Fruit fly (Drosophila melanogaster) whole organism, embryonic: ENCODE measurements around the gene CG43401.

ENCODE experiments used
- Bgb ChIP-seq: fragments of 200-800 bp; sonication (Bioruptor generic); IDR thresholded peaks from 2 replicates; pipeline ENCODE4 v1.3.6; 2022; ENCODE audit warnings: missing biosample characterization, missing genetic modification characterization; ENCODE audit not compliant: partially characterized antibody
- CG10267 ChIP-seq: fragments of 200-800 bp; sonication (Bioruptor generic); optimal IDR thresholded peaks from 2 replicates; lab custom pipeline; 2018; ENCODE audit warnings: missing biosample characterization, mild to moderate bottlenecking, missing genetic modification characterization, moderate library complexity
- CG10366 ChIP-seq: fragments of 200-800 bp; sonication (Bioruptor generic); IDR thresholded peaks from 2 replicates; pipeline ENCODE4 v1.3.6; 2022; ENCODE audit warnings: missing biosample characterization, missing genetic modification characterization
- CG11398 ChIP-seq: fragments of 200-800 bp; sonication (Bioruptor generic); optimal IDR thresholded peaks from 2 replicates; lab custom pipeline; 2016; ENCODE audit warnings: missing biosample characterization, missing genetic modification characterization
- CG12391 ChIP-seq: fragments of 200-800 bp; sonication (Bioruptor generic); optimal IDR thresholded peaks from 3 replicates; lab custom pipeline; 2018; ENCODE audit warnings: missing biosample characterization, mild to moderate bottlenecking, missing genetic modification characterization, moderate library complexity
- CG13123 ChIP-seq: fragments of 200-800 bp; sonication (Bioruptor generic); optimal IDR thresholded peaks from 2 replicates; lab custom pipeline; 2016; ENCODE audit warnings: missing biosample characterization, missing genetic modification characterization
- CG15269 ChIP-seq: fragments of 200-800 bp; sonication (Bioruptor generic); optimal IDR thresholded peaks from 2 replicates; lab custom pipeline; 2018; ENCODE audit warnings: missing biosample characterization, mild to moderate bottlenecking, missing genetic modification characterization, moderate library complexity
- CG17385 ChIP-seq: fragments of 200-800 bp; sonication (Bioruptor generic); optimal IDR thresholded peaks from 3 replicates; lab custom pipeline; 2018; ENCODE audit warnings: missing biosample characterization, mild to moderate bottlenecking, missing genetic modification characterization
- CG1832 ChIP-seq: fragments of 200-800 bp; sonication (Bioruptor generic); optimal IDR thresholded peaks from 2 replicates; lab custom pipeline; 2017; ENCODE audit warnings: missing biosample characterization, mild to moderate bottlenecking, missing genetic modification characterization, inconsistent platforms
- CG2129 ChIP-seq: fragments of 200-800 bp; sonication (Bioruptor generic); IDR thresholded peaks from 2 replicates; pipeline ENCODE4 v1.3.6; 2022; ENCODE audit warnings: missing biosample characterization, missing genetic modification characterization; ENCODE audit not compliant: partially characterized antibody
- CG2199 ChIP-seq: fragments of 200-800 bp; sonication (Bioruptor generic); IDR thresholded peaks from 3 replicates; pipeline ENCODE4 v1.3.6; 2022; ENCODE audit warnings: missing biosample characterization, missing genetic modification characterization
- CG30431 ChIP-seq: fragments of 200-800 bp; sonication (Bioruptor generic); optimal IDR thresholded peaks from 2 replicates; lab custom pipeline; 2017; ENCODE audit warnings: missing biosample characterization, missing genetic modification characterization
- CG3407 ChIP-seq: fragments of 200-800 bp; sonication (Bioruptor generic); optimal IDR thresholded peaks from 2 replicates; lab custom pipeline; 2018; ENCODE audit warnings: missing biosample characterization, mild to moderate bottlenecking, missing genetic modification characterization
- CG4404 ChIP-seq: fragments of 200-800 bp; sonication (Bioruptor generic); IDR thresholded peaks from 2 replicates; pipeline ENCODE4 v1.3.6; 2022; ENCODE audit warnings: missing biosample characterization, missing genetic modification characterization
- CG4707 ChIP-seq: fragments of 200-800 bp; sonication (Bioruptor generic); optimal IDR thresholded peaks from 2 replicates; lab custom pipeline; 2018; ENCODE audit warnings: missing biosample characterization, mild to moderate bottlenecking, missing genetic modification characterization, moderate library complexity
- CG4730 ChIP-seq: fragments of 200-800 bp; sonication (Bioruptor generic); IDR thresholded peaks from 2 replicates; pipeline ENCODE4 v1.3.6; 2022; ENCODE audit warnings: missing biosample characterization, missing genetic modification characterization
- CG6254 ChIP-seq: fragments of 200-800 bp; sonication (Bioruptor generic); optimal IDR thresholded peaks from 3 replicates; lab custom pipeline; 2017; ENCODE audit warnings: mild to moderate bottlenecking, missing biosample characterization, missing genetic modification reagents, missing genetic modification characterization
- CG6813 ChIP-seq: fragments of 200-800 bp; sonication (Bioruptor generic); optimal IDR thresholded peaks from 2 replicates; lab custom pipeline; 2017; ENCODE audit warnings: missing biosample characterization, missing genetic modification characterization, mild to moderate bottlenecking, moderate library complexity, missing genetic modification reagents
- CG7963 ChIP-seq: fragments of 200-800 bp; sonication (Bioruptor generic); IDR thresholded peaks from 3 replicates; pipeline ENCODE4 v1.3.6; 2022; ENCODE audit warnings: missing biosample characterization, missing genetic modification characterization; ENCODE audit not compliant: partially characterized antibody
- CG9817 ChIP-seq: fragments of 200-800 bp; sonication (Bioruptor generic); optimal IDR thresholded peaks from 2 replicates; lab custom pipeline; 2018; ENCODE audit warnings: missing biosample characterization, mild to moderate bottlenecking, missing genetic modification characterization, moderate library complexity
- D19A ChIP-seq: fragments of 200-800 bp; optimal IDR thresholded peaks from 3 replicates; lab custom pipeline; 2019; ENCODE audit warnings: missing biosample characterization, mild to moderate bottlenecking, missing genetic modification characterization, moderate library complexity
- Dbx ChIP-seq: fragments of 200-800 bp; sonication (Bioruptor generic); IDR thresholded peaks from 3 replicates; pipeline ENCODE4 v1.3.6; 2022; ENCODE audit warnings: missing biosample characterization, missing genetic modification characterization
- Dfd ChIP-seq, 2 experiments: fragments of >200 bp; optimal IDR thresholded peaks; 2 replicates each; lab custom pipeline; 2017; ENCODE audit warnings: missing biosample characterization in 2 of 2, missing genetic modification characterization in 2 of 2
- Dll ChIP-seq: fragments of 200-800 bp; sonication (Bioruptor generic); IDR thresholded peaks from 4 replicates; pipeline ENCODE4 v1.3.6; 2022; ENCODE audit warnings: missing biosample characterization, missing genetic modification characterization; ENCODE audit not compliant: partially characterized antibody
- Dref ChIP-seq: fragments of 200-800 bp; sonication (Bioruptor generic); IDR thresholded peaks from 2 replicates; pipeline ENCODE4 v1.3.6; 2022; ENCODE audit warnings: missing biosample characterization, missing genetic modification characterization
- GATAe ChIP-seq: fragments of 200-800 bp; sonication (Bioruptor generic); conservative IDR thresholded peaks from 2 replicates; pipeline ENCODE4 v1.3.6; 2022; ENCODE audit warnings: missing biosample characterization, missing genetic modification characterization
- Ravus ChIP-seq: fragments of 200-800 bp; sonication (Bioruptor generic); IDR thresholded peaks from 2 replicates; pipeline ENCODE4 v1.3.6; 2022; ENCODE audit warnings: missing biosample characterization, missing genetic modification characterization
- Sox100B ChIP-seq: fragments of 200-800 bp; sonication (Bioruptor generic); optimal IDR thresholded peaks from 3 replicates; lab custom pipeline; 2018; ENCODE audit warnings: missing biosample characterization, mild to moderate bottlenecking, missing genetic modification characterization
- Sry-δ ChIP-seq: fragments of 200-800 bp; sonication (Bioruptor generic); optimal IDR thresholded peaks from 2 replicates; lab custom pipeline; 2016; ENCODE audit warnings: missing biosample characterization, missing genetic modification characterization
- aop ChIP-seq: fragments of 200-800 bp; sonication (Bioruptor generic); IDR thresholded peaks from 2 replicates; pipeline ENCODE4 v1.3.6; 2022; ENCODE audit warnings: missing biosample characterization, missing genetic modification characterization
- az2 ChIP-seq: fragments of 200-800 bp; sonication (Bioruptor generic); optimal IDR thresholded peaks from 3 replicates; lab custom pipeline; 2016; ENCODE audit warnings: missing biosample characterization, missing genetic modification characterization
- cas ChIP-seq: fragments of 200-800 bp; sonication (Bioruptor generic); IDR thresholded peaks from 2 replicates; pipeline ENCODE4 v1.3.6; 2022; ENCODE audit warnings: missing biosample characterization, missing genetic modification characterization
- caup ChIP-seq: fragments of 200-800 bp; sonication (Bioruptor generic); optimal IDR thresholded peaks from 3 replicates; lab custom pipeline; 2017; ENCODE audit warnings: missing biosample characterization, mild to moderate bottlenecking, missing genetic modification characterization, moderate library complexity; ENCODE audit not compliant: severe bottlenecking
- ems ChIP-seq: fragments of 200-800 bp; sonication (Bioruptor generic); optimal IDR thresholded peaks from 3 replicates; lab custom pipeline; 2016; ENCODE audit warnings: missing biosample characterization, missing genetic modification characterization
- gro ChIP-seq: fragments of 200-800 bp; sonication (Bioruptor generic); optimal IDR thresholded peaks from 2 replicates; lab custom pipeline; 2016; ENCODE audit warnings: missing biosample characterization, missing genetic modification characterization
- gsb-n ChIP-seq: fragments of 200-800 bp; sonication (Bioruptor generic); optimal IDR thresholded peaks from 3 replicates; lab custom pipeline; 2018; ENCODE audit warnings: missing biosample characterization, mild to moderate bottlenecking, missing genetic modification characterization
- nau ChIP-seq: fragments of 200-800 bp; sonication (Bioruptor generic); optimal IDR thresholded peaks from 3 replicates; lab custom pipeline; 2017; ENCODE audit warnings: missing biosample characterization, mild to moderate bottlenecking, missing genetic modification characterization, missing genetic modification reagents
- pb ChIP-seq: fragments of 200-800 bp; sonication (Bioruptor generic); optimal IDR thresholded peaks from 3 replicates; lab custom pipeline; 2016; ENCODE audit warnings: missing biosample characterization, missing genetic modification characterization
- pnt ChIP-seq: fragments of 200-800 bp; sonication (Bioruptor generic); optimal IDR thresholded peaks from 3 replicates; lab custom pipeline; 2016; ENCODE audit warnings: missing biosample characterization, missing genetic modification characterization
- rib ChIP-seq: fragments of 200-800 bp; sonication (Bioruptor generic); IDR thresholded peaks from 2 replicates; pipeline ENCODE4 v1.3.6; 2022; ENCODE audit warnings: missing biosample characterization, missing genetic modification characterization
- sd ChIP-seq: fragments of 200-800 bp; sonication (Bioruptor generic); optimal IDR thresholded peaks from 3 replicates; lab custom pipeline; 2018; ENCODE audit warnings: missing biosample characterization, mild to moderate bottlenecking, missing genetic modification characterization, moderate library complexity
- tap ChIP-seq: fragments of 200-800 bp; optimal IDR thresholded peaks from 3 replicates; lab custom pipeline; 2019; ENCODE audit warnings: missing biosample characterization, mild to moderate bottlenecking, missing genetic modification characterization, moderate library complexity
- toy ChIP-seq: fragments of 200-800 bp; sonication (Bioruptor generic); IDR thresholded peaks from 2 replicates; pipeline ENCODE4 v1.3.6; 2022; ENCODE audit warnings: missing biosample characterization, missing genetic modification characterization
- z ChIP-seq: fragments of 200-800 bp; sonication (Bioruptor generic); IDR thresholded peaks from 3 replicates; pipeline ENCODE4 v1.3.6; 2022; ENCODE audit warnings: missing biosample characterization, missing genetic modification characterization
- zfh2 ChIP-seq: fragments of 200-800 bp; sonication (Bioruptor generic); optimal IDR thresholded peaks from 2 replicates; lab custom pipeline; 2016; ENCODE audit warnings: missing biosample characterization, missing genetic modification characterization

CG43401 gene

dm6 chr2L:1428290-1428689 lies at the start of gene CG43401 (continued):
- TF ChIP-seq Ravus (GFP tag; lab: Robert Waterston, UW), result no peak; the same call in 1 of the 2 replicates
- peak; percentile 18 for TF ChIP-seq nau (GFP tag; lab: Kevin White, UChicago)
- no peak for TF ChIP-seq sd (tag; lab: Kevin White, UChicago)
- no peak for TF ChIP-seq CG7963 (GFP tag; lab: Robert Waterston, UW)
- TF ChIP-seq CG9817 (tag; lab: Kevin White, UChicago), result peak; percentile 15
- TF ChIP-seq CG10366 (GFP tag; lab: Robert Waterston, UW), result peak; percentile 57
- no peak for TF ChIP-seq GATAe
- TF ChIP-seq CG4404 (GFP tag; lab: Robert Waterston, UW), result no peak
- TF ChIP-seq CG2199 (GFP tag; lab: Robert Waterston, UW), result 0 out of 3 replicates have a peak, but pooled peaks have one; percentile 49
- 0 out of 3 replicates have a peak, but pooled peaks have one; percentile 16 for TF ChIP-seq Dbx (GFP tag; lab: Robert Waterston, UW)
- TF ChIP-seq gro, result no peak
- TF ChIP-seq CG17385 (GFP tag; lab: Kevin White, UChicago), result peak; percentile 53
- TF ChIP-seq gsb-n (tag; lab: Kevin White, UChicago), result peak; percentile 37
- TF ChIP-seq CG6813 (GFP tag; lab: Kevin White, UChicago), result no peak
- no peak for TF ChIP-seq caup
- peak; percentile 39 for TF ChIP-seq tap (tag; lab: Kevin White, UChicago)
- peak; percentile 68 for TF ChIP-seq Sox100B (GFP tag; lab: Kevin White, UChicago)
- TF ChIP-seq CG11398 (GFP tag; lab: Kevin White, UChicago), result peak; percentile 5
- TF ChIP-seq CG1832 (GFP tag; lab: Kevin White, UChicago), result no peak
- peak; percentile 76 for TF ChIP-seq CG15269
- TF ChIP-seq D19A, result no peak
- TF ChIP-seq CG30431 (GFP tag; lab: Kevin White, UChicago), result no peak
- TF ChIP-seq ems (GFP tag; lab: Kevin White, UChicago), result no peak
- TF ChIP-seq aop (GFP tag; lab: Robert Waterston, UW), result no peak
- no peak for TF ChIP-seq zfh2 (GFP tag; lab: Kevin White, UChicago)
- TF ChIP-seq Sry-δ (GFP tag; lab: Kevin White, UChicago), result no peak
- TF ChIP-seq rib (GFP tag; lab: Robert Waterston, UW), result no peak
- no peak for TF ChIP-seq Dref (GFP tag; lab: Robert Waterston, UW)
- no peak for TF ChIP-seq CG13123 (GFP tag; lab: Kevin White, UChicago)
- TF ChIP-seq CG10267 (tag; lab: Kevin White, UChicago), result peak; percentile 33
- TF ChIP-seq CG4730, result peak; percentile 66
- TF ChIP-seq cas, result no peak
- no peak for TF ChIP-seq Bgb (GFP tag; lab: Robert Waterston, UW)
- peak; percentile 1 for TF ChIP-seq pnt (GFP tag; lab: Kevin White, UChicago)
- peak; percentile 75 for TF ChIP-seq CG12391 (tag; lab: Kevin White, UChicago)
- TF ChIP-seq Dfd (GFP tag; optimal IDR thresholded peaks at IDR 0.05; lab: Kevin White, UChicago), result no peak
- TF ChIP-seq Dll (GFP tag; lab: Robert Waterston, UW), result no peak
- TF ChIP-seq z (GFP tag; lab: Robert Waterston, UW), result 0 out of 3 replicates have a peak, but pooled peaks have one; percentile 14
- no peak for TF ChIP-seq CG6254 (GFP tag; lab: Kevin White, UChicago)
- no peak for TF ChIP-seq CG2129 (GFP tag; lab: Robert Waterston, UW)
- TF ChIP-seq toy (GFP tag; lab: Robert Waterston, UW), result no peak
- TF ChIP-seq CG4707 (GFP tag; lab: Kevin White, UChicago), result no peak
- peak; percentile 37 for TF ChIP-seq CG3407 (GFP tag; lab: Kevin White, UChicago)
- peak; percentile 40 for TF ChIP-seq az2 (GFP tag; lab: Kevin White, UChicago)
- no peak for TF ChIP-seq pb
